Worm (Caenorhabditis elegans): ENCODE measurements around the gene R151.1.

DNA sequence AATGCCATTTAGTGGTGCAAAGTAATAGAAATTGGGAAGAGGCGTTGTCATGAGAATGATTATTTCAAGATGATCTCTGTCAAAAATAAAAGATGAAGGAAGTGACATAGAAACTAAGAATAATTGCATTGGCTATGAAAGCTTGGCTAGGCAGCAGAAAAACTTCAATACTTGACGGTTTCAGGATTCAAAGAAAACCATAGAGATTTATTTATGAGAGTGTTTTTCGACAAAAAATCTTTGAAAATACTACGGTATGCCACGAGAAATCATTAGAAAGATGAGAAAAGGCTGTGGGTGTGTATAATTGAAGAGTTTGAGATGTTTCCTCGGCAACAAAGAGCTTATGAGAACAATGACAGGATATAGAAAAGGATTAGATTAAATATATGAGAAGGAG lies 30.9 kb upstream of the R151.1 start, which contains the start of gene F37C12.14:
- TF ChIP-seq ceh-28 (tag; optimal IDR thresholded peaks at IDR 0.05) (no peak), jun-1 (tag; optimal IDR thresholded peaks at IDR 0.05) (no peak), pqm-1 (tag; optimal IDR thresholded peaks at IDR 0.05) (no peak)

All from whole organism, L3 larva.